Worm (Caenorhabditis elegans): Measurements from ENCODE around the gene R03G5.6.

R03G5.6 gene

DNA sequence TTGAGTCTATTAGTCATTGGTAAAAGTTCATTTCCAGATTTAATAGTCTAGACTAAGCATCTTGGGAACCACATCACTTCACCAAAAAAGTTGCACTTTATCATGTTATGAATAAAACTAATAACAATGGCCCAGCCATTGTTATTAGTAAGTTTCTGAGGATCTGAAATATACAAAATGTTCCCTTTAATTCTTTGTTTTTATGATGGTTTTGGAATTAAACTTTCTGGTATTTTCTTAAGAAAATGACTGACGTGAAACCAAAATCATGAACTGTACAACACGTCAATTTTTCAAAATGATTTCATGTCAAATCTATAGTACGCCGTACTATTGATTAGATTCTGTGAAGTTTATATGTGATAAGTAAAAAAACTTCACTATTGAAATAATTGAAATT, 23.3 kb upstream of the R03G5.6 start:
- peak; percentile 97 for TF ChIP-seq aha-1 (tag)
- no peak for TF ChIP-seq nhr-42 (GFP tag; IDR thresholded peaks at IDR 0.05)
- TF ChIP-seq mep-1 (tag; optimal IDR thresholded peaks at IDR 0.05) = no peak
- no peak for TF ChIP-seq nhr-11 (tag; optimal IDR thresholded peaks at IDR 0.05)

DNA sequence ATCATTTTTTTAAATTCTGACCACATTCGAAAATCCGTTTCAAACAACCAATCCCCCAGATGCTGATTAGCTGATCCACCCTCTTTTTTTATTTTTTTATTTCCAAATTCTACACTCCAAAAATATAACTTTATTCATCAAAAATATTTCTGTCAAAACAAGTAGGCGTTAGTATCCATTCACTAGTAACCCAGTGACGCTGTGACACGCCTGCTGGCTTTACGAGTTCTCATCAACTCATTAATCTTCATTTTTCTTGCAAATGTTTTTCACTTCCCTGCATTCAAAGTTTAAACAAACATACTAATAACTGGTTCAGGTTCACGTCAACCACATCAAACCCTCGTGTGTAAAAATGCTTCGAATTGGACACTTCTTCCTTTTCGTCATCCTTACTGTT, 21.9 kb upstream of the R03G5.6 start, which contains the start of gene nlp-101:
Gene nlp-101 (plus strand): TSS at position 301 of the 400 bp plus-strand sequence.
- TF ChIP-seq unc-62 (GFP tag; optimal IDR thresholded peaks at IDR 0.05 in 1 of 2) (peak in 1 of 2 experiments; percentile 1), unc-62 (tag; optimal IDR thresholded peaks at IDR 0.05) (no peak), lin-1 (GFP tag; IDR thresholded peaks at IDR 0.05) (no peak)

DNA sequence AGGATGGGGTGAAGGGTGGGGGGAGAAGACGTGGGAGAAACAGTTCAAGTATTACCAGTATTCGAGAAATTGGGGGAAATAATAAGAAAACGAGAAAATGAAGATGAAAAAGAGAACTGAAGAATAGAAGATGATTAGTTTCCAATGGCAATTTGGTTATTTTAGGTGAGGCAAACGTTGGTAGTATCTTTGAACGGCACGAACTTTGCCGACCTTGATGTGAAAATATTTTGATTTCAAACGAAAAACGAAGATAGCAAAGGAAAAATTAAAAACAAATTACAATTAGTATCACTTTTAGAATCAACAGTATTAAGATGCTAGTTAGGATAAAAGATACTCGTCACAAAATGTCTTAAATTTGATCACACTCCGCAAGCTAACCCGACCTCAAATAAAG, 17.4 kb upstream of the R03G5.6 start, which contains the start of gene sul-3:
Gene sul-3 (minus strand): TSS at position 101 of the 400 bp plus-strand sequence.
- TF ChIP-seq aha-1 (tag) (peak; percentile 28), ama-1 (optimal IDR thresholded peaks at IDR 0.05) (no peak), unc-62 (GFP tag; optimal IDR thresholded peaks at IDR 0.05 in 1 of 2) (peak in 1 of 2 experiments; percentile 56), unc-62 (tag; optimal IDR thresholded peaks at IDR 0.05) (no peak)

DNA sequence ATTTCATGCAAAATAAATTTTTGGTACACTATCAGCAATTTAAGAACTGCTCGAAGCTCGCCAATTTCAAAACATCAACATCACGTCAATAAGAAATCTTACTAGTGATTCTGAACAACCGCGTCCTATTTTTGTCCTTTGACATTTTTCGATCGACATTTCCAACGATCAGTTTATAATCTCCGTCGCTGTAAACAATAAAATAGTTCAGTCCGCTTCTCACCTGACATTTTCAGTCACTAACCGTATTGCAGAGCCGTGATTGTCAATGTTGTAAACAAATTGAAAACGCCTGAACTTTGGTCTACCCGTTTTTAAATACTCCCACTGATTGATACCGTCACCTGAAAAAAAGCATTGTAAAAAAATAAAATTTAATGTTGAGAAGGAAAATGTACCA, 11.3 kb upstream of the R03G5.6 start:
- TF ChIP-seq dmd-6 (GFP tag; IDR thresholded peaks at IDR 0.05) (peak; percentile 59), nhr-237 (tag; optimal IDR thresholded peaks at IDR 0.05) (no peak), lim-7 (GFP tag; IDR thresholded peaks at IDR 0.05) (no peak), daf-16 (GFP tag; optimal IDR thresholded peaks at IDR 0.05) (no peak), daf-16 (tag; optimal IDR thresholded peaks at IDR 0.05) (peak; percentile 91)

DNA sequence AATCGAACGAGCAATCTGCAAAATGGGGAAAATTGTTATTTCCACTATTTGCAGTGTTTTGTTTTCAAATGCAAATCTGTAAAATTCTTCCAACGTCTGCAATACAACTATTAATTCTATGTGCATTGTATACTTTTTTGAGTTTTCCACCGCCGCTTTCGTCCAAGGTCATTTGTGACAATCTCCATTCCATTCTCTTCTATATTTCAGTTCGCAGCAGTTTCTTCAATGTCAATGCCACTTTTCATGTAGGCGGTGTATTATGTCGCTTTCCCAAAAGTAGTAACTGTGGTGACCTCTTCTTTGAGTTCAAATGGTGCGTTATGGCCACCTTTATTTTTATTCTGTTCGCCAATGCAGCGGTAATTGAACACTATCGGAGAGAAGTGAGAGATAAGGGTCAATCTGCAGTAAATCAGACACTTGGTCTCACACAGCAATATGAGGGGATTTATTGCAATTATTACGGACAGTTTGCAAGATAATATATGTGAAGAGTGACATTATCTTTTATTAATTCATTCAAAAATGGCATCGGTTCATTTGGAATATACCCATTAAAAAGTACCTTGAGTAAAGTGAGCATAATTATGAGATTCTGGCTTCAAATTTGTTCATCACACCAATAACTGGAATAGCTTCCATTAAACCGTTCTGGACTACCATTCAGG, 10.0 kb upstream of the R03G5.6 start:
- TF ChIP-seq hif-1 (tag; optimal IDR thresholded peaks at IDR 0.05) (no peak), nhr-28 (tag; optimal IDR thresholded peaks at IDR 0.05) (peak; percentile 53)

DNA sequence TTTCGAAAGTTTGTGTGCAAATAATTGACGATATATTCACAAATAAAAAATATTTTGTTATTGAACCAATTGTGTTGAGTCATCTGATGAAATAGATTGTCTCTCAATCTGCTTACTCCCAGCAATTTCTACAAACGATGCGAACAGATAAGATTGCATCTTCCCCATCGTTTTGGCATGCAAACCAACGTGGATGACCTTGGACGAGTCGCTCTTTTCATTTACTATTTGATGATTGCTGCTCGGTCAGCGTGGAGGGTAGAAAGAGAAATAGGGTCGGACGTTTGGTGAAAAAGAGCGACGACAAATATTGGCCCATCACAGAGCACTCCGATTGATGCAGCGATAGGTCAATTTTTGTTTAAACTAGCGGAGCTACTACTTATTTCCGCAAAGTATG, 9.0 kb upstream of the R03G5.6 start:
- no peak for TF ChIP-seq ceh-28 (tag; optimal IDR thresholded peaks at IDR 0.05)
- TF ChIP-seq pha-4 (GFP tag; IDR thresholded peaks at IDR 0.05) = 0 out of 2 replicates have a peak, but pooled peaks have one; percentile 28
- no peak for TF ChIP-seq pha-4 (tag; optimal IDR thresholded peaks at IDR 0.05)
- peak; percentile 35 for TF ChIP-seq nhr-25 (tag; optimal IDR thresholded peaks at IDR 0.05; ENCODE audit: borderline replicate concordance, insufficient read depth)
- TF ChIP-seq nhr-111 (GFP tag; optimal IDR thresholded peaks at IDR 0.05) = peak; percentile 18
- TF ChIP-seq lin-13 (GFP tag; optimal IDR thresholded peaks at IDR 0.05) = no peak
- peak; percentile 51 for TF ChIP-seq duxl-1 (tag; optimal IDR thresholded peaks at IDR 0.05; ENCODE audit: poor library complexity)
- TF ChIP-seq aha-1 (tag) = peak; percentile 6
- TF ChIP-seq nhr-6 (tag; optimal IDR thresholded peaks at IDR 0.05) = peak; percentile 71
- no peak for TF ChIP-seq ceh-62 (tag; optimal IDR thresholded peaks at IDR 0.05)
- no peak for TF ChIP-seq gei-8 (GFP tag; optimal IDR thresholded peaks at IDR 0.05)
- TF ChIP-seq pqm-1 (tag; optimal IDR thresholded peaks at IDR 0.05) = peak; percentile 45
- peak; percentile 18 for TF ChIP-seq nhr-77 (tag; optimal IDR thresholded peaks at IDR 0.05)
- no peak for TF ChIP-seq tag-97 (GFP tag; IDR thresholded peaks at IDR 0.05)
- TF ChIP-seq rbr-2 (tag; optimal IDR thresholded peaks at IDR 0.05) = peak; percentile 20
- TF ChIP-seq madf-5 (GFP tag; IDR thresholded peaks at IDR 0.05) = no peak
- TF ChIP-seq php-3 (GFP tag; IDR thresholded peaks at IDR 0.05) = no peak
- no peak for TF ChIP-seq hif-1 (tag; optimal IDR thresholded peaks at IDR 0.05)
- TF ChIP-seq mxl-2 (GFP tag; conservative IDR thresholded peaks at IDR 0.05) = no peak
- no peak for TF ChIP-seq T20F7.1 (GFP tag; optimal IDR thresholded peaks at IDR 0.05)
- TF ChIP-seq ceh-82 (tag; optimal IDR thresholded peaks at IDR 0.05) = no peak
- TF ChIP-seq mxl-3 (GFP tag; optimal IDR thresholded peaks at IDR 0.05) = peak; percentile 70
- TF ChIP-seq ceh-32 (tag; optimal IDR thresholded peaks at IDR 0.05; ENCODE audit: poor library complexity) = no peak
- no peak for TF ChIP-seq nhr-102 (tag; optimal IDR thresholded peaks at IDR 0.05)
- TF ChIP-seq attf-4 (tag; optimal IDR thresholded peaks at IDR 0.05) = no peak
- peak; percentile 31; the same call in 1 of the 2 replicates for TF ChIP-seq T26A8.4 (GFP tag; IDR thresholded peaks at IDR 0.05)
- peak in 1 of 2 experiments; percentile 48 for TF ChIP-seq lsy-2 (tag; optimal IDR thresholded peaks at IDR 0.05)
- peak in 1 of 2 experiments; percentile 98 for TF ChIP-seq unc-62 (GFP tag; optimal IDR thresholded peaks at IDR 0.05 in 1 of 2)
- no peak for TF ChIP-seq unc-62 (tag; optimal IDR thresholded peaks at IDR 0.05)
- TF ChIP-seq nhr-42 (GFP tag; IDR thresholded peaks at IDR 0.05) = 0 out of 2 replicates have a peak, but pooled peaks have one; percentile 13
- TF ChIP-seq daf-16 (GFP tag; optimal IDR thresholded peaks at IDR 0.05) = peak in 1 of 2 experiments; percentile 71
- TF ChIP-seq daf-16 (tag; optimal IDR thresholded peaks at IDR 0.05) = peak; percentile 73

Measured in whole organism, L4 larva.